Worm (Caenorhabditis elegans) whole organism, L4 larva: ENCODE measurements around the gene Y54G2A.10.

Source experiments
- F10B5.3 ChIP-seq: sonication (generic microtip); optimal IDR thresholded peaks from 2 replicates; lab custom pipeline; 2016; ENCODE audit warnings: mild to moderate bottlenecking, missing genetic modification characterization, missing compliant biosample characterization
- lin-39 ChIP-seq: fragments of 150-350 bp; optimal IDR thresholded peaks from 2 replicates; lab custom pipeline; 2014; ENCODE audit warnings: missing biosample characterization, missing genetic modification reagents, missing genetic modification characterization
- lsy-2 ChIP-seq, 2 experiments: fragments of 150-350 bp in 1 of 2; sonication (generic microtip) in 1 of 2; optimal IDR thresholded peaks; 2 replicates each; lab custom pipeline; 2014 to 2017; ENCODE audit warnings: missing biosample characterization in 2 of 2, missing genetic modification characterization in 2 of 2
- mdl-1 ChIP-seq, 2 experiments: fragments of 150-350 bp in 1 of 2; sonication (generic microtip) in 1 of 2; optimal IDR thresholded peaks; 2 replicates each; lab custom pipeline; 2014 to 2017; ENCODE audit warnings: missing biosample characterization in 2 of 2, missing genetic modification characterization in 2 of 2
- nhr-11 ChIP-seq: fragments of 150-350 bp; optimal IDR thresholded peaks from 2 replicates; lab custom pipeline; 2014; ENCODE audit warnings: missing biosample characterization, missing genetic modification characterization
- nhr-28 ChIP-seq: fragments of 150-350 bp; optimal IDR thresholded peaks from 2 replicates; lab custom pipeline; 2014; ENCODE audit warnings: missing biosample characterization, missing genetic modification characterization

ce11 chrIV:2826335-2826734 lies 26.8 kb downstream of the Y54G2A.10 start:
- TF ChIP-seq lsy-2 (tag; optimal IDR thresholded peaks at IDR 0.05; lab: Kevin White, UChicago) (no peak), mdl-1 (tag; optimal IDR thresholded peaks at IDR 0.05; lab: Kevin White, UChicago) (no peak), nhr-11 (tag; lab: Kevin White, UChicago) (no peak), lin-39 (tag; lab: Kevin White, UChicago) (no peak), F10B5.3 (tag; lab: Kevin White, UChicago) (no peak), nhr-28 (peak; percentile 5)
